Fruit fly (Drosophila melanogaster): ENCODE data around the gene beta-Spec.

Gene beta-Spec

dm6 chrX:17682745-17683505 is 25.8 kb downstream of the beta-Spec start (continued):
- peak; percentile 85 for TF ChIP-seq dac (GFP tag; optimal IDR thresholded peaks at IDR 0.05)
- peak; percentile 92 for TF ChIP-seq Eip93F (GFP tag; optimal IDR thresholded peaks at IDR 0.05)
- peak; percentile 85 for TF ChIP-seq CG3032 (tag; optimal IDR thresholded peaks at IDR 0.05)
- peak; percentile 92 for TF ChIP-seq Sox14 (GFP tag; optimal IDR thresholded peaks at IDR 0.05)
- peak; percentile 95 for TF ChIP-seq CG32006 (GFP tag; optimal IDR thresholded peaks at IDR 0.05)
- peak; percentile 96 for TF ChIP-seq CG3919 (GFP tag; optimal IDR thresholded peaks at IDR 0.05)
- TF ChIP-seq pdm3 (GFP tag; optimal IDR thresholded peaks at IDR 0.05) = peak; percentile 95
- peak; percentile 93 for TF ChIP-seq Gug (GFP tag; IDR thresholded peaks at IDR 0.05)
- TF ChIP-seq Smox (GFP tag; optimal IDR thresholded peaks at IDR 0.05) = peak; percentile 95
- peak; percentile 89 for TF ChIP-seq CG10669 (GFP tag; optimal IDR thresholded peaks at IDR 0.05)
- TF ChIP-seq spab (GFP tag; optimal IDR thresholded peaks at IDR 0.05) = peak; percentile 89
- peak; percentile 90 for TF ChIP-seq Sox102F (GFP tag; optimal IDR thresholded peaks at IDR 0.05)
- peak; percentile 93 for TF ChIP-seq acj6 (GFP tag; optimal IDR thresholded peaks at IDR 0.05)
- TF ChIP-seq CG8119 (GFP tag; IDR thresholded peaks at IDR 0.05) = peak; percentile 98
- TF ChIP-seq CG34406 (GFP tag; optimal IDR thresholded peaks at IDR 0.05) = peak; percentile 94
- peak; percentile 80 to 91 for TF ChIP-seq salr (GFP tag; optimal IDR thresholded peaks at IDR 0.05)
- peak; percentile 91 for TF ChIP-seq CG31627 (GFP tag; optimal IDR thresholded peaks at IDR 0.05)
- peak; percentile 97 for TF ChIP-seq esn (GFP tag; optimal IDR thresholded peaks at IDR 0.05)
- peak; percentile 97 for TF ChIP-seq CG6163 (GFP tag; IDR thresholded peaks at IDR 0.05)
- TF ChIP-seq CG8632 (GFP tag; optimal IDR thresholded peaks at IDR 0.05) = peak; percentile 92
- peak; percentile 79 for TF ChIP-seq CG11902 (GFP tag; optimal IDR thresholded peaks at IDR 0.05)
- peak; percentile 81 for TF ChIP-seq Ets21C (GFP tag; optimal IDR thresholded peaks at IDR 0.05)

DNA sequence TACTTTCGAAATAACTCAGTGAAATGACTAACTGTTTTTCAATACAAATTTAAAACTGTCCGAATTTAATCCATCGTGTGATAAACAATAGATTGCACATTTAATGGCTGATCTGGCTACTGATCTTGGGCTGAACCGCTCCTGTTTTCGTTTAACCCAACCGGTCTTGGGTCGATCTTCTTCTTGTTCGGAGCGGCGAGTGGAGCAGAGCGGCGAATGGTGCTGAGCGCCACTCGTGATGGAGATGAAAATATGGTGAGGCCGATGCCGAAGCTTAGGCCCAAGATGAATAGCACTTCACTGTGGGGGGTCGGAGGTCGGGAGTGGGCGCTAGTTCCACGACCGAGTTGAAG is 26.3 kb downstream of the beta-Spec start:
- TF ChIP-seq fd85E (GFP tag; optimal IDR thresholded peaks at IDR 0.05) (no peak), CG10669 (GFP tag; optimal IDR thresholded peaks at IDR 0.05) (no peak), CG11902 (GFP tag; optimal IDR thresholded peaks at IDR 0.05) (no peak), topi (GFP tag; optimal IDR thresholded peaks at IDR 0.05) (no peak), CG8119 (GFP tag; IDR thresholded peaks at IDR 0.05) (no peak), CG8319 (GFP tag; optimal IDR thresholded peaks at IDR 0.05) (no peak), CG1621 (tag; optimal IDR thresholded peaks at IDR 0.05) (no peak), vri (GFP tag; optimal IDR thresholded peaks at IDR 0.05) (no peak), net (GFP tag; optimal IDR thresholded peaks at IDR 0.05) (no peak), Hr4 (GFP tag; optimal IDR thresholded peaks at IDR 0.05) (no peak), Eip93F (GFP tag; optimal IDR thresholded peaks at IDR 0.05) (no peak), Hr38 (GFP tag; optimal IDR thresholded peaks at IDR 0.05) (no peak), CG34406 (GFP tag; optimal IDR thresholded peaks at IDR 0.05) (no peak), CG6276 (GFP tag; optimal IDR thresholded peaks at IDR 0.05) (no peak), Eip78C (GFP tag) (no peak), Gug (GFP tag; IDR thresholded peaks at IDR 0.05) (no peak), CG16779 (tag; optimal IDR thresholded peaks at IDR 0.05) (no peak)

dm6 chrX:17686179-17686578 is 29.0 kb downstream of the beta-Spec start:
- TF ChIP-seq dac (GFP tag; optimal IDR thresholded peaks at IDR 0.05) (no peak), CG4318 (GFP tag; optimal IDR thresholded peaks at IDR 0.05) (peak; percentile 29), salr (GFP tag; optimal IDR thresholded peaks at IDR 0.05) (peak in 1 of 2 experiments; percentile 16), eg (GFP tag; IDR thresholded peaks at IDR 0.05) (0 out of 3 replicates have a peak, but pooled peaks have one; percentile 33), CG31627 (GFP tag; optimal IDR thresholded peaks at IDR 0.05) (no peak), CG1621 (tag; optimal IDR thresholded peaks at IDR 0.05) (no peak), CG8632 (GFP tag; optimal IDR thresholded peaks at IDR 0.05) (no peak), fd59A (GFP tag; optimal IDR thresholded peaks at IDR 0.05) (peak; percentile 27), esn (GFP tag; optimal IDR thresholded peaks at IDR 0.05) (no peak), Hr39 (GFP tag; optimal IDR thresholded peaks at IDR 0.05) (no peak), CG9139 (GFP tag; optimal IDR thresholded peaks at IDR 0.05) (no peak), CG32006 (GFP tag; optimal IDR thresholded peaks at IDR 0.05) (peak; percentile 60), CG10669 (GFP tag; optimal IDR thresholded peaks at IDR 0.05) (peak; percentile 41), OdsH (GFP tag; optimal IDR thresholded peaks at IDR 0.05) (peak; percentile 23), CG34406 (GFP tag; optimal IDR thresholded peaks at IDR 0.05) (no peak), Ets96B (tag; optimal IDR thresholded peaks at IDR 0.05) (peak; percentile 26), lz (GFP tag; optimal IDR thresholded peaks at IDR 0.05) (no peak), CG15336 (GFP tag; IDR thresholded peaks at IDR 0.05) (0 out of 2 replicates have a peak, but pooled peaks have one; percentile 17), Eip78C (GFP tag) (peak; percentile 82), Lpt (GFP tag; optimal IDR thresholded peaks at IDR 0.05) (no peak), Met (GFP tag; optimal IDR thresholded peaks at IDR 0.05) (no peak), CG6808 (GFP tag; optimal IDR thresholded peaks at IDR 0.05) (peak; percentile 52), dsx (GFP tag; optimal IDR thresholded peaks at IDR 0.05; ENCODE audit: poor library complexity, severe bottlenecking) (peak; percentile 22), cyc (GFP tag; optimal IDR thresholded peaks at IDR 0.05) (no peak)
